Worm (Caenorhabditis elegans): ENCODE results near the gene kel-8.
A peak's percentile ranks its signal among the peaks of the same experiment; 100 is the strongest.

DNA sequence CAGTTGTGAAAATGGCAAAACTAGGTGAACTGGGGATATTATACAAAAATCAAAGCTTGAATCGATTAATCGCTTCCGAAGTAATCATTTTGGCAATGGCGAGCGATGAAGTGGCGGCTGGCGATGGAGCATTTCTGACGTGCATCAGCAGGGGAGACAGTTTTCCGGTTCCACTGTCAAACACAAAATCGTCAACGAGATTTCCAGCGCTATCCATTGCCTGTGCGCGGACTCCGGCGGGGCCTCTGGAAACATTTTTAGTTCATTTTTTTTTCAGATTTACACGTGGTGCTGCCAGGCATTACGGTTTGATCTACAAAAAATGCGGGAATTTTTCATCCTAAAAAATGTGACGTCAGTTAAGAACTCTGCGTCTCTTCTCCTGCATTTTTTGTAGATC lies 17.3 kb downstream of the kel-8 start:
- TF ChIP-seq pqm-1 (tag; optimal IDR thresholded peaks at IDR 0.05): no peak
- TF ChIP-seq nhr-11 (tag; optimal IDR thresholded peaks at IDR 0.05): no peak
- no peak for TF ChIP-seq ztf-11 (tag; optimal IDR thresholded peaks at IDR 0.05)
- TF ChIP-seq tbx-2 (tag; optimal IDR thresholded peaks at IDR 0.05): no peak
- TF ChIP-seq nhr-77 (tag; optimal IDR thresholded peaks at IDR 0.05): no peak
- TF ChIP-seq nhr-28 (tag; optimal IDR thresholded peaks at IDR 0.05): no peak
- TF ChIP-seq efl-1 (optimal IDR thresholded peaks at IDR 0.05): no peak
- peak in 1 of 2 experiments; percentile 37 for TF ChIP-seq efl-1 (GFP tag; optimal IDR thresholded peaks at IDR 0.05 in 1 of 2)
- no peak for TF ChIP-seq nhr-76 (tag; optimal IDR thresholded peaks at IDR 0.05)
- TF ChIP-seq nhr-237 (tag; optimal IDR thresholded peaks at IDR 0.05): no peak
- TF ChIP-seq mab-9 (GFP tag; IDR thresholded peaks at IDR 0.05): no peak

Data from whole organism, L1 larva.